Fruit fly (Drosophila melanogaster) whole organism, embryonic: ENCODE measurements around the gene CG15337.

Experiments
- Asciz ChIP-seq: fragments of 200-800 bp; sonication (Bioruptor generic); optimal IDR thresholded peaks from 2 replicates; lab custom pipeline; 2017; ENCODE audit warnings: missing biosample characterization, mild to moderate bottlenecking, missing genetic modification characterization, missing genetic modification reagents
- B-H2 ChIP-seq: fragments of 200-800 bp; sonication (Bioruptor generic); optimal IDR thresholded peaks from 2 replicates; lab custom pipeline; 2018; ENCODE audit warnings: missing biosample characterization, mild to moderate bottlenecking, missing genetic modification characterization
- Bdp1 ChIP-seq: fragments of 200-800 bp; sonication (Bioruptor generic); optimal IDR thresholded peaks from 3 replicates; lab custom pipeline; 2016; ENCODE audit warnings: missing biosample characterization, missing genetic modification characterization
- Bteb2 ChIP-seq: fragments of 200-800 bp; sonication (Bioruptor generic); optimal IDR thresholded peaks from 2 replicates; lab custom pipeline; 2016; ENCODE audit warnings: missing biosample characterization, missing genetic modification characterization
- CG10565 ChIP-seq: fragments of 200-800 bp; sonication (Bioruptor generic); optimal IDR thresholded peaks from 3 replicates; lab custom pipeline; 2016; ENCODE audit warnings: missing biosample characterization, mild to moderate bottlenecking, missing genetic modification characterization
- CG10959 ChIP-seq: fragments of 200-800 bp; sonication (Bioruptor generic); IDR thresholded peaks from 2 replicates; pipeline ENCODE4 v1.3.6; 2022; ENCODE audit warnings: missing biosample characterization, missing genetic modification characterization
- CG11093 ChIP-seq: fragments of 200-800 bp; sonication (Bioruptor generic); IDR thresholded peaks from 3 replicates; pipeline ENCODE4 v1.3.6; 2022; ENCODE audit warnings: missing biosample characterization, missing genetic modification characterization
- CG11247 ChIP-seq: fragments of 200-800 bp; sonication (Bioruptor generic); IDR thresholded peaks from 2 replicates; pipeline ENCODE4 v1.3.6; 2022; ENCODE audit warnings: missing biosample characterization, missing genetic modification characterization
- CG15696 ChIP-seq: fragments of 200-800 bp; sonication (Bioruptor generic); optimal IDR thresholded peaks from 2 replicates; lab custom pipeline; 2019; ENCODE audit warnings: missing biosample characterization, mild to moderate bottlenecking, missing genetic modification characterization, moderate library complexity
- CG16779 ChIP-seq: fragments of 200-800 bp; sonication (Bioruptor generic); IDR thresholded peaks from 2 replicates; pipeline ENCODE4 v1.3.6; 2022; ENCODE audit warnings: missing biosample characterization, missing genetic modification characterization
- CG2199 ChIP-seq: fragments of 200-800 bp; sonication (Bioruptor generic); IDR thresholded peaks from 3 replicates; pipeline ENCODE4 v1.3.6; 2022; ENCODE audit warnings: missing biosample characterization, missing genetic modification characterization
- CG32532 ChIP-seq: fragments of 200-800 bp; sonication (Bioruptor generic); IDR thresholded peaks from 2 replicates; pipeline ENCODE4 v1.3.6; 2022; ENCODE audit warnings: missing biosample characterization, missing genetic modification characterization
- CG33213 ChIP-seq: fragments of 200-800 bp; sonication (Bioruptor generic); optimal IDR thresholded peaks from 3 replicates; lab custom pipeline; 2016; ENCODE audit warnings: missing biosample characterization, missing genetic modification characterization
- CG7963 ChIP-seq: fragments of 200-800 bp; sonication (Bioruptor generic); IDR thresholded peaks from 3 replicates; pipeline ENCODE4 v1.3.6; 2022; ENCODE audit warnings: missing biosample characterization, missing genetic modification characterization; ENCODE audit not compliant: partially characterized antibody
- CG9437 ChIP-seq: fragments of 200-800 bp; sonication (Bioruptor generic); optimal IDR thresholded peaks from 2 replicates; lab custom pipeline; 2018; ENCODE audit warnings: missing biosample characterization, mild to moderate bottlenecking, missing genetic modification characterization
- CTCF ChIP-seq: fragments of 200-800 bp; sonication (Bioruptor generic); optimal IDR thresholded peaks from 2 replicates; lab custom pipeline; 2017; ENCODE audit warnings: missing biosample characterization, mild to moderate bottlenecking, missing genetic modification characterization, moderate library complexity
- Elba2 ChIP-seq: fragments of 200-800 bp; sonication (Bioruptor generic); optimal IDR thresholded peaks from 3 replicates; lab custom pipeline; 2016; ENCODE audit warnings: missing biosample characterization, missing genetic modification characterization
- Ets65A ChIP-seq: fragments of 200-800 bp; sonication (Bioruptor generic); peaks from one replicate; lab custom pipeline; 2016; ENCODE audit warnings: missing biosample characterization, missing genetic modification characterization
- HLH3B ChIP-seq: fragments of 200-800 bp; sonication (Bioruptor generic); IDR thresholded peaks from 2 replicates; pipeline ENCODE4 v1.3.6; 2022; ENCODE audit warnings: missing biosample characterization, missing genetic modification characterization
- Jarid2 ChIP-seq: fragments of 200-800 bp; sonication (Bioruptor generic); optimal IDR thresholded peaks from 3 replicates; lab custom pipeline; 2017; ENCODE audit warnings: mild to moderate bottlenecking, missing biosample characterization, missing genetic modification reagents, missing genetic modification characterization
- NC2α ChIP-seq: fragments of 200-800 bp; sonication (Bioruptor generic); optimal IDR thresholded peaks from 2 replicates; lab custom pipeline; 2016; ENCODE audit warnings: missing biosample characterization, missing genetic modification characterization
- Nf-YB ChIP-seq: fragments of 200-800 bp; sonication (Bioruptor generic); optimal IDR thresholded peaks from 3 replicates; lab custom pipeline; 2019; ENCODE audit warnings: missing biosample characterization, mild to moderate bottlenecking, missing genetic modification characterization, moderate library complexity
- NfI ChIP-seq: fragments of 200-800 bp; sonication (Bioruptor generic); optimal IDR thresholded peaks from 3 replicates; lab custom pipeline; 2018; ENCODE audit warnings: missing biosample characterization, mild to moderate bottlenecking, missing genetic modification characterization, moderate library complexity
- Pdp1 ChIP-seq, 2 experiments: fragments of 200-800 bp; sonication (Bioruptor generic); optimal IDR thresholded peaks; 3 replicates each; lab custom pipeline; 2016; ENCODE audit warnings: missing biosample characterization in 2 of 2, missing genetic modification characterization in 2 of 2, mild to moderate bottlenecking in 1 of 2, moderate library complexity in 1 of 2
- Ravus ChIP-seq: fragments of 200-800 bp; sonication (Bioruptor generic); IDR thresholded peaks from 2 replicates; pipeline ENCODE4 v1.3.6; 2022; ENCODE audit warnings: missing biosample characterization, missing genetic modification characterization
- Sin3A ChIP-seq: fragments of >200 bp; optimal IDR thresholded peaks from 2 replicates; lab custom pipeline; 2018
- YL-1 ChIP-seq: fragments of 200-800 bp; sonication (Bioruptor generic); optimal IDR thresholded peaks from 3 replicates; lab custom pipeline; 2017; ENCODE audit warnings: missing biosample characterization, mild to moderate bottlenecking, missing genetic modification characterization
- ab ChIP-seq: fragments of 200-800 bp; sonication (Bioruptor generic); optimal IDR thresholded peaks from 2 replicates; lab custom pipeline; 2016; ENCODE audit warnings: missing biosample characterization, missing genetic modification characterization
- ac ChIP-seq: fragments of 200-800 bp; sonication (Bioruptor generic); optimal IDR thresholded peaks from 3 replicates; lab custom pipeline; 2017; ENCODE audit warnings: missing biosample characterization, mild to moderate bottlenecking, missing genetic modification characterization
- danr ChIP-seq: fragments of 200-800 bp; sonication (Bioruptor generic); IDR thresholded peaks from 2 replicates; pipeline ENCODE4 v1.3.6; 2022; ENCODE audit warnings: missing biosample characterization, missing genetic modification characterization
- dm ChIP-seq: fragments of 200-800 bp; sonication (Bioruptor generic); optimal IDR thresholded peaks from 3 replicates; lab custom pipeline; 2016; ENCODE audit warnings: missing biosample characterization, missing genetic modification characterization
- gsb-n ChIP-seq: fragments of 200-800 bp; sonication (Bioruptor generic); optimal IDR thresholded peaks from 3 replicates; lab custom pipeline; 2018; ENCODE audit warnings: missing biosample characterization, mild to moderate bottlenecking, missing genetic modification characterization
- jigr1 ChIP-seq: fragments of 200-800 bp; sonication (Bioruptor generic); IDR thresholded peaks from 3 replicates; pipeline ENCODE4 v1.3.6; 2022; ENCODE audit warnings: missing biosample characterization, missing genetic modification characterization
- kni ChIP-seq: fragments of 200-800 bp; sonication (Bioruptor generic); optimal IDR thresholded peaks from 3 replicates; lab custom pipeline; 2017; ENCODE audit warnings: mild to moderate bottlenecking, missing biosample characterization, missing genetic modification reagents, missing genetic modification characterization
- knrl ChIP-seq: fragments of 200-800 bp; sonication (Bioruptor generic); IDR thresholded peaks from 3 replicates; pipeline ENCODE4 v1.3.6; 2022; ENCODE audit warnings: missing biosample characterization, missing genetic modification characterization; ENCODE audit not compliant: partially characterized antibody
- lov ChIP-seq, 2 experiments: fragments of 200-800 bp in 1 of 2; fragments of >200 bp in 1 of 2; sonication (Bioruptor generic) in 1 of 2; IDR thresholded peaks in 1 of 2; optimal IDR thresholded peaks in 1 of 2; 2 replicates in 1 of 2; 3 replicates in 1 of 2; pipeline versions ENCODE4 v1.3.6 to Lab custom; 2017 to 2022; ENCODE audit warnings: missing biosample characterization in 1 of 2, missing genetic modification characterization in 1 of 2
- maf-S ChIP-seq: fragments of 200-800 bp; sonication (Bioruptor generic); optimal IDR thresholded peaks from 2 replicates; lab custom pipeline; 2016; ENCODE audit warnings: missing biosample characterization, missing genetic modification characterization
- mld ChIP-seq: fragments of 200-800 bp; sonication (Bioruptor generic); IDR thresholded peaks from 3 replicates; pipeline ENCODE4 v1.3.6; 2022; ENCODE audit warnings: missing biosample characterization, missing genetic modification characterization; ENCODE audit not compliant: partially characterized antibody
- nmo ChIP-seq: fragments of 200-800 bp; sonication (Bioruptor generic); optimal IDR thresholded peaks from 2 replicates; lab custom pipeline; 2018; ENCODE audit warnings: missing biosample characterization, mild to moderate bottlenecking, missing genetic modification characterization, moderate library complexity
- pb ChIP-seq: fragments of 200-800 bp; sonication (Bioruptor generic); optimal IDR thresholded peaks from 3 replicates; lab custom pipeline; 2016; ENCODE audit warnings: missing biosample characterization, missing genetic modification characterization
- pros ChIP-seq: fragments of 200-800 bp; sonication (Bioruptor generic); optimal IDR thresholded peaks from 3 replicates; lab custom pipeline; 2019; ENCODE audit warnings: missing biosample characterization, mild to moderate bottlenecking, missing genetic modification characterization, moderate library complexity
- pum ChIP-seq: fragments of 200-800 bp; sonication (Bioruptor generic); optimal IDR thresholded peaks from 2 replicates; lab custom pipeline; 2016; ENCODE audit warnings: missing biosample characterization, missing genetic modification characterization
- pzg ChIP-seq: fragments of 200-800 bp; sonication (Bioruptor generic); optimal IDR thresholded peaks from 3 replicates; lab custom pipeline; 2018; ENCODE audit warnings: missing biosample characterization, mild to moderate bottlenecking, missing genetic modification characterization, moderate library complexity
- slbo ChIP-seq: fragments of 200-800 bp; sonication (Bioruptor generic); IDR thresholded peaks from 2 replicates; pipeline ENCODE4 v1.3.6; 2022; ENCODE audit warnings: missing biosample characterization, missing genetic modification characterization
- stwl ChIP-seq: fragments of 200-800 bp; sonication (Bioruptor generic); optimal IDR thresholded peaks from 3 replicates; lab custom pipeline; 2018; ENCODE audit warnings: missing biosample characterization, mild to moderate bottlenecking, missing genetic modification characterization, moderate library complexity
- tgo ChIP-seq: fragments of 200-800 bp; sonication (Bioruptor generic); IDR thresholded peaks from 3 replicates; pipeline ENCODE4 v1.3.6; 2022; ENCODE audit warnings: missing biosample characterization, missing genetic modification characterization
- tio ChIP-seq: fragments of 200-800 bp; sonication (Bioruptor generic); optimal IDR thresholded peaks from 2 replicates; lab custom pipeline; 2017; ENCODE audit warnings: missing biosample characterization, missing genetic modification characterization, inconsistent platforms
- trem ChIP-seq: fragments of 200-800 bp; optimal IDR thresholded peaks from 3 replicates; lab custom pipeline; 2019; ENCODE audit warnings: missing biosample characterization, mild to moderate bottlenecking, missing genetic modification characterization, moderate library complexity
- unc-4 ChIP-seq: fragments of 200-800 bp; sonication (Bioruptor generic); IDR thresholded peaks from 2 replicates; pipeline ENCODE4 v1.3.6; 2022; ENCODE audit warnings: missing biosample characterization, missing genetic modification characterization; ENCODE audit not compliant: partially characterized antibody
- unpg ChIP-seq: fragments of 200-800 bp; sonication (Bioruptor generic); optimal IDR thresholded peaks from 3 replicates; lab custom pipeline; 2018; ENCODE audit warnings: missing biosample characterization, mild to moderate bottlenecking, missing genetic modification characterization, moderate library complexity
- vfl ChIP-seq: fragments of 200-800 bp; sonication (Bioruptor generic); optimal IDR thresholded peaks from 2 replicates; lab custom pipeline; 2016; ENCODE audit warnings: missing biosample characterization, missing genetic modification characterization
- zfh2 ChIP-seq: fragments of 200-800 bp; sonication (Bioruptor generic); optimal IDR thresholded peaks from 2 replicates; lab custom pipeline; 2016; ENCODE audit warnings: missing biosample characterization, missing genetic modification characterization

Gene CG15337

DNA sequence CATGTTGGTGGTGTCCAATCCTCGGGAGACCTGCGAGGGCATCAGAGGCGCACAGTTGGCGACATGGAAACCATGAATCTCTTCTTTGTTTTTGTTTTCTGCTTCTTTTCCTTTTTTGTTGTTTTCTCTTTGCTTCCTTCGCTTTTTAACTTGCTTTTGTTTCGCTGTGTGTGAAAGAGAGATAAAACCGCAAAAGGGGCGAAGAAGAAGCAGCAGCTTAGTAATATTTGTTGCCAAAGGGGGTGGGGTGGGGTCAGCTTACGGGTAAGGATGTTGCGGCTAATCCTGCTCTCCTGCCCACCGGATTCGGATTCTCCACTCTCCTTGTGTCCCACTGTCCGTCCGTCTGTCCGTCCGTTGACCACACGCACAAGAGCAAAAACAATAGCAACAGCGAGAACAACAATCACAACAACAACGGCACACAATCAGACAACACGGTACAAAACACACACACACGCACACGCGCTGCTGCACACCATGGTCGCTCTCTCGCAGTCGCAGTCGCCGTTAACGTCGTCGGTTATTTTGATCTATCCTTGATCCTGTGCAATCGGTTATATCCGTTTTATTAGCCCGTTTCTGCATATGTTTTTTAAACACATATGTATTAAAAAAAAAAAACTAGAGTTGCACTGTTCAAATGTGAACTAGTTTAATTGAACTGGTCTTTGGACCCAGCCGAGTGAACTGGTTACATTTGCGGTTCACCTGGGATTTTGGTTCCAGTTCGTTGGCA, 16.6 kb downstream of the CG15337 start (continued):
- TF ChIP-seq Jarid2 (GFP tag; lab: Kevin White, UChicago) (no peak), ab (no peak), unpg (GFP tag; lab: Kevin White, UChicago) (no peak), stwl (tag; lab: Kevin White, UChicago) (no peak), Pdp1 (GFP tag; optimal IDR thresholded peaks at IDR 0.05; lab: Kevin White, UChicago) (no peak), Ets65A (no peak), B-H2 (GFP tag; lab: Kevin White, UChicago) (no peak), HLH3B (no peak), CG15696 (tag; lab: Kevin White, UChicago) (no peak), lov (optimal IDR thresholded peaks at IDR 0.05; lab: Kevin White, UChicago) (no peak), lov (GFP tag; IDR thresholded peaks at IDR 0.05; lab: Robert Waterston, UW) (no peak), unc-4 (GFP tag; lab: Robert Waterston, UW) (no peak), Bdp1 (GFP tag; lab: Kevin White, UChicago) (no peak), CG10565 (no peak), pum (GFP tag; lab: Kevin White, UChicago) (no peak), Nf-YB (no peak), tgo (GFP tag; lab: Robert Waterston, UW) (no peak), Elba2 (GFP tag; lab: Kevin White, UChicago) (peak; percentile 16), CG32532 (no peak), dm (peak; percentile 11), CG16779 (no peak), zfh2 (GFP tag; lab: Kevin White, UChicago) (no peak)

dm6 chrX:8177030-8177349, 17.1 kb downstream of the CG15337 start, which contains the start of gene slpr:
Gene slpr, minus strand, starts transcription at chrX:8177185.
- TF ChIP-seq stwl (tag; lab: Kevin White, UChicago) (peak; percentile 48), nmo (peak; percentile 23), NfI (no peak), pzg (GFP tag; lab: Kevin White, UChicago) (peak; percentile 69), tio (GFP tag; lab: Kevin White, UChicago) (no peak), CG2199 (GFP tag; lab: Robert Waterston, UW) (no peak), YL-1 (GFP tag; lab: Kevin White, UChicago) (no peak), CG11247 (GFP tag; lab: Robert Waterston, UW) (no peak), CG9437 (GFP tag; lab: Kevin White, UChicago) (no peak), slbo (GFP tag; lab: Robert Waterston, UW) (no peak), knrl (no peak; the same call in 2 of the 3 replicates), Bteb2 (GFP tag; lab: Kevin White, UChicago) (no peak), jigr1 (GFP tag; lab: Robert Waterston, UW) (no peak), kni (GFP tag; lab: Kevin White, UChicago) (no peak), danr (GFP tag; lab: Robert Waterston, UW) (no peak), pb (no peak), trem (tag; lab: Kevin White, UChicago) (peak; percentile 27), NC2α (GFP tag; lab: Kevin White, UChicago) (no peak), gsb-n (tag; lab: Kevin White, UChicago) (no peak), mld (no peak), CG33213 (GFP tag; lab: Kevin White, UChicago) (peak; percentile 3), vfl (GFP tag; lab: Kevin White, UChicago) (no peak), CG10959 (GFP tag; lab: Robert Waterston, UW) (no peak), CG7963 (GFP tag; lab: Robert Waterston, UW) (no peak), maf-S (no peak), Sin3A (lab: Kevin White, UChicago) (peak; percentile 22), CG11093 (GFP tag; lab: Robert Waterston, UW) (no peak), Asciz (GFP tag; lab: Kevin White, UChicago) (no peak), Ravus (GFP tag; lab: Robert Waterston, UW) (no peak), pros (GFP tag; lab: Kevin White, UChicago) (no peak), CTCF (GFP tag; lab: Kevin White, UChicago) (no peak), ac (GFP tag; lab: Kevin White, UChicago) (no peak)
